Worm (Caenorhabditis elegans) whole organism, young adult: ENCODE data around the gene H06I04.6.

Source experiments
- B0336.3 ChIP-seq: fragments of 200-800 bp; sonication (Bioruptor generic); IDR thresholded peaks from 2 replicates; pipeline ENCODE4 v1.3.6; 2022; ENCODE audit warnings: missing genetic modification characterization, missing compliant biosample characterization
- akir-1 ChIP-seq: fragments of 200-800 bp; sonication (Bioruptor generic); optimal IDR thresholded peaks from 2 replicates; lab custom pipeline; 2018; ENCODE audit warnings: mild to moderate bottlenecking, missing genetic modification characterization, moderate library complexity, missing compliant biosample characterization
- atf-7 ChIP-seq: sonication (generic microtip); optimal IDR thresholded peaks from 2 replicates; lab custom pipeline; 2017; ENCODE audit warnings: mild to moderate bottlenecking, missing genetic modification characterization, missing compliant biosample characterization
- ceh-40 ChIP-seq: fragments of 200-800 bp; sonication (Bioruptor generic); IDR thresholded peaks from 2 replicates; pipeline ENCODE4 v1.3.6; 2022; ENCODE audit warnings: missing genetic modification characterization, missing compliant biosample characterization
- ceh-58 ChIP-seq: fragments of 200-800 bp; sonication (Bioruptor generic); IDR thresholded peaks from 2 replicates; pipeline ENCODE4 v1.3.6; 2022; ENCODE audit warnings: missing genetic modification characterization, missing compliant biosample characterization
- ceh-79 ChIP-seq: sonication (generic microtip); optimal IDR thresholded peaks from 2 replicates; lab custom pipeline; 2017; ENCODE audit warnings: mild to moderate bottlenecking, missing genetic modification characterization, missing compliant biosample characterization
- dox-1 ChIP-seq: fragments of 200-800 bp; sonication (Bioruptor generic); IDR thresholded peaks from 2 replicates; pipeline ENCODE4 v1.3.6; 2022; ENCODE audit warnings: missing genetic modification reagents, missing genetic modification characterization, missing compliant biosample characterization
- dpff-1 ChIP-seq: sonication (generic microtip); optimal IDR thresholded peaks from 2 replicates; lab custom pipeline; 2017; ENCODE audit warnings: mild to moderate bottlenecking, missing genetic modification characterization, missing compliant biosample characterization
- efl-1 ChIP-seq: fragments of 150-350 bp; optimal IDR thresholded peaks from 2 replicates; lab custom pipeline; 2014; ENCODE audit warnings: missing biosample characterization, missing genetic modification reagents, missing genetic modification characterization
- egrh-3 ChIP-seq: fragments of 200-800 bp; sonication (Bioruptor generic); IDR thresholded peaks from 2 replicates; pipeline ENCODE4 v1.3.6; 2022; ENCODE audit warnings: missing genetic modification reagents, missing genetic modification characterization, missing compliant biosample characterization
- ets-4 ChIP-seq: fragments of 200-800 bp; sonication (Bioruptor generic); optimal IDR thresholded peaks from 2 replicates; lab custom pipeline; 2018; ENCODE audit warnings: mild to moderate bottlenecking, missing genetic modification characterization, missing compliant biosample characterization
- fkh-3 ChIP-seq: sonication (generic microtip); optimal IDR thresholded peaks from 2 replicates; lab custom pipeline; 2016; ENCODE audit warnings: mild to moderate bottlenecking, missing genetic modification characterization, missing compliant biosample characterization
- gei-17 ChIP-seq: fragments of 200-800 bp; sonication (Bioruptor generic); optimal IDR thresholded peaks from 2 replicates; lab custom pipeline; 2018; ENCODE audit warnings: mild to moderate bottlenecking, missing genetic modification characterization, missing compliant biosample characterization
- hmg-1.2 ChIP-seq: fragments of 200-800 bp; sonication (Bioruptor generic); IDR thresholded peaks from 2 replicates; pipeline ENCODE4 v1.3.6; 2022; ENCODE audit warnings: missing genetic modification reagents, missing genetic modification characterization, missing compliant biosample characterization
- lin-26 ChIP-seq: fragments of 200-800 bp; sonication (Bioruptor generic); IDR thresholded peaks from 2 replicates; pipeline ENCODE4 v1.3.6; 2022; ENCODE audit warnings: missing genetic modification reagents, missing genetic modification characterization, missing compliant biosample characterization
- lin-40 ChIP-seq: sonication (generic microtip); optimal IDR thresholded peaks from 2 replicates; lab custom pipeline; 2016; ENCODE audit warnings: missing genetic modification characterization, mild to moderate bottlenecking, missing compliant biosample characterization, missing genotype, missing genetic modification reagents
- lir-1 ChIP-seq: fragments of 200-800 bp; sonication (Bioruptor generic); conservative IDR thresholded peaks from 2 replicates; pipeline ENCODE4 v1.3.6; 2022; ENCODE audit warnings: missing genetic modification reagents, missing genetic modification characterization, missing compliant biosample characterization
- madf-3 ChIP-seq: fragments of 200-800 bp; sonication (Bioruptor generic); IDR thresholded peaks from 2 replicates; pipeline ENCODE4 v1.3.6; 2022; ENCODE audit warnings: missing genetic modification reagents, missing genetic modification characterization, missing compliant biosample characterization
- madf-8 ChIP-seq: fragments of 200-800 bp; sonication (Bioruptor generic); conservative IDR thresholded peaks from 2 replicates; pipeline ENCODE4 v1.3.6; 2022; ENCODE audit warnings: missing genetic modification reagents, missing genetic modification characterization, missing compliant biosample characterization
- mcd-1 ChIP-seq: fragments of 200-800 bp; sonication (Bioruptor generic); IDR thresholded peaks from 2 replicates; pipeline ENCODE4 v1.3.6; 2022; ENCODE audit warnings: missing genetic modification reagents, missing genetic modification characterization, missing compliant biosample characterization
- pbrm-1 ChIP-seq: fragments of 200-800 bp; sonication (Bioruptor generic); IDR thresholded peaks from 2 replicates; pipeline ENCODE4 v1.3.6; 2022; ENCODE audit warnings: missing genetic modification reagents, missing genetic modification characterization, missing compliant biosample characterization
- rcor-1 ChIP-seq: fragments of 200-800 bp; sonication (Bioruptor generic); IDR thresholded peaks from 2 replicates; pipeline ENCODE4 v1.3.6; 2022; ENCODE audit warnings: missing genetic modification reagents, missing genetic modification characterization, missing compliant biosample characterization
- rec-8 ChIP-seq, 2 experiments: sonication (generic microtip); optimal IDR thresholded peaks; 2 replicates each; lab custom pipeline; 2016; ENCODE audit warnings: mild to moderate bottlenecking in 2 of 2, missing genetic modification characterization in 2 of 2, missing genetic modification reagents in 2 of 2, missing genotype in 2 of 2, missing biosample characterization in 1 of 2, missing compliant biosample characterization in 1 of 2, moderate library complexity in 1 of 2
- rpc-1 ChIP-seq, 2 experiments: fragments of 150-350 bp in 1 of 2; sonication (generic microtip) in 1 of 2; optimal IDR thresholded peaks; 2 replicates each; lab custom pipeline; 2014 to 2018; ENCODE audit warnings: missing biosample characterization in 1 of 2, missing genetic modification characterization in 1 of 2, missing genetic modification reagents in 1 of 2, missing genotype in 1 of 2
- snpc-1.3 ChIP-seq: sonication (generic microtip); optimal IDR thresholded peaks from 2 replicates; lab custom pipeline; 2017; ENCODE audit warnings: missing genetic modification characterization, mild to moderate bottlenecking, missing compliant biosample characterization, antibody characterized with exemption, moderate library complexity, missing genotype, missing genetic modification reagents; ENCODE audit not compliant: insufficient read depth
- snpc-3.4 ChIP-seq: sonication (generic microtip); optimal IDR thresholded peaks from 2 replicates; lab custom pipeline; 2017; ENCODE audit warnings: missing genetic modification characterization, mild to moderate bottlenecking, missing compliant biosample characterization, antibody characterized with exemption, moderate library complexity, missing genotype, missing genetic modification reagents
- snpc-4 ChIP-seq, 5 experiments: fragments of 150-350 bp in 1 of 5; sonication (generic microtip) in 4 of 5; optimal IDR thresholded peaks; 2 replicates each; lab custom pipeline; 2014 to 2018; ENCODE audit warnings: missing genetic modification characterization in 5 of 5, missing biosample characterization in 3 of 5, antibody characterized with exemption in 2 of 5, mild to moderate bottlenecking in 2 of 5, missing compliant biosample characterization in 2 of 5, missing genotype in 2 of 5, moderate library complexity in 2 of 5, missing genetic modification reagents in 1 of 5
- tbx-9 ChIP-seq: sonication (generic microtip); optimal IDR thresholded peaks from 2 replicates; lab custom pipeline; 2016; ENCODE audit warnings: borderline replicate concordance, missing genetic modification characterization, inconsistent platforms, missing compliant biosample characterization
- zfh-2 ChIP-seq: fragments of 200-800 bp; sonication (Bioruptor generic); conservative IDR thresholded peaks from 2 replicates; pipeline ENCODE4 v1.3.6; 2022; ENCODE audit warnings: missing genetic modification reagents, missing genetic modification characterization, missing compliant biosample characterization
- zim-3 ChIP-seq: sonication (generic microtip); optimal IDR thresholded peaks from 2 replicates; lab custom pipeline; 2017; ENCODE audit warnings: mild to moderate bottlenecking, missing genetic modification characterization, moderate library complexity, missing compliant biosample characterization
- ztf-26 ChIP-seq: sonication (generic microtip); optimal IDR thresholded peaks from 2 replicates; lab custom pipeline; 2017; ENCODE audit warnings: missing genetic modification characterization, missing compliant biosample characterization
- ztf-3 ChIP-seq: fragments of 200-800 bp; sonication (Bioruptor generic); optimal IDR thresholded peaks from 2 replicates; lab custom pipeline; 2018; ENCODE audit warnings: mild to moderate bottlenecking, missing genetic modification characterization, missing compliant biosample characterization

Gene H06I04.6

DNA sequence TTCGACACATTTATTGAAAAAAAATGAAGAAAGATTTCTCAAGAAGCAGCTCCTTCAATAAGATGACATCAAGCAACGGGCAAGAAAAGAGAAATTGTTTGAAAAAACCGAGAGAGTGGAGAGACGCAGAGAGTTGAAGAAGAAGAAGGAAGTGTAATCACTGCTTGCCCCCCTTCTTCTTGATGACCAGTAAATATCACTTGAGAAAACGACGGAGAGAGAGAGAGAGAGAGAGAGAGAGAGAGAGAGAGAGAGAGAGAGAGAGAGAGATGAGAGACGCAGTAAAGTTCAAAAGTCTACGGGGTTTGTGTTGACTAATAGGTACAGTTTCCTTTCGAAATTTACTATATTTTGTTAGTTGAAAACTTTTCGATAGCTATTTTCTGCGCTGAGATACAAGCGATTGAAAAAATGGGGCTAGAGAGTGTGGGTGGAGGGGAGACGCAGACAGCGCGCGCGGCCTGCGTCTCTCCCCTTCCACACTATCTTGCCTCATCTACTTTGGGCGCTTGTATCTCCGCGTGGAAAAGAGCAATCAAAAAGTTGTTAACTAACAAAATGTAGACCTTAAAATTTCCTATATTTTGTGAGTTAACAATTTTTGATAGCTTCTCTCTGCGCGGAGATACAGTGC lies 1.9 kb upstream of the H06I04.6 start (continued):
- TF ChIP-seq hmg-1.2 (GFP tag; lab: Robert Waterston, UW) (peak; percentile 92), lin-40 (tag; lab: Kevin White, UChicago) (peak; percentile 54), mcd-1 (peak; percentile 64), lin-26 (no peak), ztf-26 (tag; lab: Kevin White, UChicago) (peak; percentile 52), zfh-2 (GFP tag; lab: Robert Waterston, UW) (0 out of 2 replicates have a peak, but pooled peaks have one; percentile 35)

DNA sequence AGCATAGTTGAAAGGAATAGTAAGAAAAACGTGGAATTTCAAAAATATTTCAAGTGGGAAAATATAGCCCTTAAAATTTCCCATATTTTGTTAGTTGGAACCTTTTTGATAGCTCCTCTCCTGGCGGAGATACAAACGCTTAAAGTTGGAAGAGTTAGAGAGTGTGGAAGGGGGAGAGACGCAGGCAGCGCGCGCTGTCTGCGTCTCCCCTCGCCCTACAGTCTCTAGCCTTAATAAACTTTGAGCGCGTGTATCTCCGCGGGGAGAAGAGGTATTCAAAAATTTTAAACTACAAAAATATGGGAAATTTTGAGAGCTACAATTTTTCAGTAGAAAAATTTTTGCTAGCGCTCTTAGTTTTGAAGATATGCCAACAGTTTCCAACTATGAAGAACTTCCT lies 423 bp upstream of the H06I04.6 start:
- TF ChIP-seq hmg-1.2 (GFP tag; lab: Robert Waterston, UW): peak; percentile 95
- TF ChIP-seq fkh-3 (tag; lab: Kevin White, UChicago): no peak

DNA sequence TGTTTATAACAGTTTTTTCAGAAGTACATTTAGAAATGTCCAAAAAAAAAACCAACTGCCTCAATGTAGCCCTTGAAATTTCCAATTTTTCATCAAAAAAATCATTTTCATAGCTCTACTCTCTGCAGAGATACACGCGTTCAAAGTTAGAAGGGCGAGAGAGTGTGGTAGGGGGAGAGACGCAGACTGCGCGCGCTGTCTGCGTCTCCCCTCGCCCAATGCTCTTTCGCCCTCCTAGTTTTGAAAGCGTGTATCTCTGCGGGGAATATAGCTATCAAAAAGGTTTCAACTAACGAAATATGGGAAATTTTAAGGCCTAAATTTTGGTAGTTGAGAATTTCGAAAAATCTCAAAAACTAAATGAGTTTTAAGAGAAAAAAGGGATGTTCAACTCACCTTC lies 578 bp downstream of the H06I04.6 start:
- peak; percentile 91 for TF ChIP-seq hmg-1.2 (GFP tag; lab: Robert Waterston, UW)
- TF ChIP-seq gei-17: no peak

DNA sequence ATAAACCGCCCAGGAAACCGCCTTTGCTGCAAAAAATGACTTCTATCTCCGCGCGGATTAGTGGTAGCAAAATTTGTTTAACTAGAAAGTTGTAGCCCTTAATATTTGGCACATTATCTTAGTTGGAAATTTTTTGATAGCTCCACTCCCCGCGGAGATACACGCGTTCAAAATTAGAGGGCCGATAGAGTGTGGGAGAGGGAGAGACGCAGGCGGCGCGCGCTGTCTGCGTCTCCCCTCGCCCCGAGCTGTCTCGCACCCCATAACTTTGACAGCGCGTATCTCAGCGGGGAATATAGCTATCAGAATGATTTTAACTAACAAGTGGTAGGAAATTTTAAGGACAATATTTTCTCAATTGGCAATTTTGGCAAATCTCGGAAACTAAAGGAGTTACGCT lies 1.1 kb downstream of the H06I04.6 start:
- TF ChIP-seq snpc-4 (GFP tag; optimal IDR thresholded peaks at IDR 0.05; lab: Kevin White, UChicago): no peak
- no peak for TF ChIP-seq snpc-4 (tag; optimal IDR thresholded peaks at IDR 0.05; lab: Kevin White, UChicago)
- no peak for TF ChIP-seq ets-4 (GFP tag; lab: Kevin White, UChicago)
- TF ChIP-seq zfh-2 (GFP tag; lab: Robert Waterston, UW): peak; percentile 56
- no peak for TF ChIP-seq tbx-9 (tag; lab: Kevin White, UChicago)
- no peak for TF ChIP-seq ztf-3
- no peak for TF ChIP-seq ceh-40 (GFP tag; lab: Robert Waterston, UW)
- TF ChIP-seq B0336.3 (GFP tag; lab: Robert Waterston, UW): no peak
- no peak for TF ChIP-seq ceh-79 (tag; lab: Kevin White, UChicago)
- peak; percentile 85 for TF ChIP-seq hmg-1.2 (GFP tag; lab: Robert Waterston, UW)

DNA sequence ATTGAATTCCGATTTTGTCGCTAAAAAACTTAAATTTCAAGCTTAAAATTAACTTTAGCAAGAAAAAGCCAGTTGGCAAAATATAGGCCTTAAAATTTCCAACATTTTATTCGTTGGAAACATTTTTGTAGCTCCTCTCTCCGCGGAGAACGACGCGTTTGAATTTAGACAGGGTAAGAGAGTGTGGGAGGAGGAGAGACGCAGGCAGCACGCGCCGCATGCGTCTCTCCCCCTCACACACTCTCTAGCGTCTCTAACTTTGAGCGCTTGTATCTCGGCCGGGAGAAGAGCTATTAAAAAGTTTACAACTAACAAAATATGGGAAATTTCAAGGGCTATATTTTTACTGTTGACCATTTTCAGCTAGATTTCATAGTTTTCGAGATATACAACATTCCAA lies 2.9 kb downstream of the H06I04.6 start:
- TF ChIP-seq madf-3: peak; percentile 44; the same call in 1 of the 2 replicates
- TF ChIP-seq egrh-3 (GFP tag; lab: Robert Waterston, UW): no peak
- peak; percentile 93 for TF ChIP-seq hmg-1.2 (GFP tag; lab: Robert Waterston, UW)

DNA sequence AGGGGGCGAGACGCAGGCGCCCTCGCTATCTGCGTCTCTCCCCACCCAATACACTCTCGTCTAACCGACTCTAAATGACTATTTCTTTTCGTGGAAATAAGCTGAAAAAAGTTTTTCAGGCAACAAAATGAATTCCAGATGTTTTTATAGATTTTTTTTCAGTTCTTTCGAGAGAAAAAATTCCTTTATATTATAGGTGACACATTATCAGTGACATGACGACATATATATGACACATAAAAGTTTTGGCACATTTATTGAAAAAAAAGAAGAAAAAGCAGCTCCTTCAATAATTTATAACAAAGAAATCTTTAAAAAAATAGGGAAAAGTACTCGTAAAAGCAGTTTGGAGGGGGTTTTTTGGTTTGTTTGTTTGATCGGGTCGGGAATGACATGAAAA lies 3.9 kb downstream of the H06I04.6 start, which contains the start of gene fipr-29:
Gene fipr-29 (minus strand): TSS at position 101 of the 400 bp plus-strand sequence.
- TF ChIP-seq ceh-58 (GFP tag; lab: Robert Waterston, UW): no peak
- peak; percentile 56; the same call in 1 of the 2 replicates for TF ChIP-seq hmg-1.2 (GFP tag; lab: Robert Waterston, UW)

DNA sequence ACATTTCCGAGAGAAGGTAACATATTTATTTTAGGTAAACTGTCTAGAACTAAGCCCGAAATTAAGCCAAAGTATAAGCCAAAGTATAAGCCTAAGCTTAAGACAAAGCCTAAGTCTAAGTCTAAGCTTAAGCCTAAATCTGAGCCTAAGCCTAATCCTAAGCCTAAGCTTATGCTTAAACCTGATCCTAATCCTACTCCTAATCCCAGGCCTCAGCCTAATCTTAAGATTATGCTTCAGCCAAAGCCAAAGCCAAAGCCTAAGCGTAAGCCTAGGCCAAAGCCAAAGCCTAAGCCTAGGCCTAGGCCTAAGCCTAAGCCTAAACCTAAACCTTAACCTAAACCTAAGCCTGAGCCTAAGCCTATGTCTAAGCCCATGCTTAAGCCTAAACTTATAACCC lies 8.3 kb downstream of the H06I04.6 start:
- no peak for TF ChIP-seq atf-7 (tag; lab: Kevin White, UChicago)
- no peak for TF ChIP-seq snpc-1.3 (tag; lab: Kevin White, UChicago)
- no peak for TF ChIP-seq rpc-1 (optimal IDR thresholded peaks at IDR 0.05; lab: Kevin White, UChicago)
- TF ChIP-seq rpc-1 (tag; optimal IDR thresholded peaks at IDR 0.05; lab: Kevin White, UChicago): no peak
- no peak for TF ChIP-seq efl-1 (GFP tag; lab: Kevin White, UChicago)
- no peak for TF ChIP-seq rcor-1 (GFP tag; lab: Robert Waterston, UW)
- no peak for TF ChIP-seq lir-1
- TF ChIP-seq tbx-9 (tag; lab: Kevin White, UChicago): no peak
- no peak for TF ChIP-seq madf-8 (GFP tag; lab: Robert Waterston, UW)
- no peak for TF ChIP-seq pbrm-1 (GFP tag; lab: Robert Waterston, UW)
- TF ChIP-seq dox-1 (GFP tag; lab: Robert Waterston, UW): no peak
- TF ChIP-seq akir-1 (GFP tag; lab: Kevin White, UChicago): no peak
- no peak for TF ChIP-seq ztf-3
- no peak for TF ChIP-seq snpc-3.4 (tag; lab: Kevin White, UChicago)
- no peak for TF ChIP-seq zim-3 (tag; lab: Kevin White, UChicago)
- no peak for TF ChIP-seq rec-8 (tag; optimal IDR thresholded peaks at IDR 0.05; lab: Kevin White, UChicago)
- TF ChIP-seq dpff-1 (tag; lab: Kevin White, UChicago): no peak
